Fruit fly (Drosophila melanogaster): ENCODE results near the gene Kap-alpha3.

Kap-alpha3 gene

dm6 chr3R:9577382-9578137 is at the start of gene Kap-alpha3, which contains the start of gene Son:
Gene Kap-alpha3, minus strand, starts transcription at chr3R:9577733.
Gene Son, plus strand, starts transcription at chr3R:9578042.
- TF ChIP-seq CG17801 (GFP tag; optimal IDR thresholded peaks at IDR 0.05; ENCODE audit: partially characterized antibody) = peak; percentile 90

- peak; percentile 77 for TF ChIP-seq CG17801 (GFP tag; optimal IDR thresholded peaks at IDR 0.05; ENCODE audit: partially characterized antibody)
These were observed 49.4 kb upstream of the Kap-alpha3 start, which contains the start of the genes CG9427 and CG8319 for dm6 chr3R:9626880-9627401. Gene CG9427, minus strand, starts transcription at chr3R:9626930. Gene CG8319, plus strand, starts transcription at chr3R:9627321.

- no peak for TF ChIP-seq CG17801 (GFP tag; optimal IDR thresholded peaks at IDR 0.05; ENCODE audit: partially characterized antibody)
These were observed 48.7 kb upstream of the Kap-alpha3 start for dm6 chr3R:9626266-9626665.

dm6 chr3R:9625443-9625842 is 47.9 kb upstream of the Kap-alpha3 start:
- TF ChIP-seq CG17801 (GFP tag; optimal IDR thresholded peaks at IDR 0.05; ENCODE audit: partially characterized antibody) = no peak

- no peak for TF ChIP-seq CG17801 (GFP tag; optimal IDR thresholded peaks at IDR 0.05; ENCODE audit: partially characterized antibody)
These were observed 42.7 kb upstream of the Kap-alpha3 start for dm6 chr3R:9620278-9620677.

- peak; percentile 85 for TF ChIP-seq CG17801 (GFP tag; optimal IDR thresholded peaks at IDR 0.05; ENCODE audit: partially characterized antibody)
These were observed 40.8 kb upstream of the Kap-alpha3 start for dm6 chr3R:9618331-9618730.

dm6 chr3R:9613124-9613523 is 35.6 kb upstream of the Kap-alpha3 start:
- no peak for TF ChIP-seq CG17801 (GFP tag; optimal IDR thresholded peaks at IDR 0.05; ENCODE audit: partially characterized antibody)

dm6 chr3R:9612217-9612616 is 34.7 kb upstream of the Kap-alpha3 start:
- TF ChIP-seq CG17801 (GFP tag; optimal IDR thresholded peaks at IDR 0.05; ENCODE audit: partially characterized antibody) = no peak

- TF ChIP-seq CG17801 (GFP tag; optimal IDR thresholded peaks at IDR 0.05; ENCODE audit: partially characterized antibody) = no peak
These were observed 30.7 kb upstream of the Kap-alpha3 start for dm6 chr3R:9608206-9608605.

dm6 chr3R:9606913-9607804 is 29.6 kb upstream of the Kap-alpha3 start:
- TF ChIP-seq CG17801 (GFP tag; optimal IDR thresholded peaks at IDR 0.05; ENCODE audit: partially characterized antibody) = no peak

- TF ChIP-seq CG17801 (GFP tag; optimal IDR thresholded peaks at IDR 0.05; ENCODE audit: partially characterized antibody) = no peak
These were observed 27.6 kb upstream of the Kap-alpha3 start for dm6 chr3R:9605084-9605483.

- TF ChIP-seq CG17801 (GFP tag; optimal IDR thresholded peaks at IDR 0.05; ENCODE audit: partially characterized antibody) = no peak
These were observed 27.0 kb upstream of the Kap-alpha3 start for dm6 chr3R:9604445-9605020.

dm6 chr3R:9603022-9603942 is 25.7 kb upstream of the Kap-alpha3 start:
- no peak for TF ChIP-seq CG17801 (GFP tag; optimal IDR thresholded peaks at IDR 0.05; ENCODE audit: partially characterized antibody)

- TF ChIP-seq CG17801 (GFP tag; optimal IDR thresholded peaks at IDR 0.05; ENCODE audit: partially characterized antibody) = peak; percentile 40
These were observed 24.4 kb upstream of the Kap-alpha3 start for dm6 chr3R:9601949-9602348.

All from ovary, adult (tissue).